Fruit fly (Drosophila melanogaster): Measurements from ENCODE around the gene CG2006.

CG2006 gene

DNA sequence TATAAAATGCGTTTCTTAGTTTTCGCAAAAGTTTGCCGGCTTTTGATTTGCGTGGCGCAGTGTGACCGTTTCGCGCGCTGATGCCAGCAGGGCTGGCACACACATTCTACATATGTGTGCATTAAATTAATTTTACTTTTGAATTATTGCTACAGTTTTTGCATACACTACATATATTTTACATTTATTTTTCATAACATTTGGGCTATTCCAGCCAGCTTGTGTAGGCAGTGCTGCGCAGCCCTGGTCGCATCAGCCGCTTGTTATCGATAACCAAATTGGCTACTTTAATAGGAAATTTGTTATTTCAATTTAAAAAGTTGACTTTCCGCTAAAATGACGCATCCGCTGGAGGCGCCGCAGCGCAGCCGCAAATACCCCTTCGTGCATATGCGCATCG lies at the start of gene CG2006, which contains the start of gene CG2321:
TSS of gene CG2006 (plus strand) at position 260 of the 400 bp plus-strand sequence.
TSS of gene CG2321 (minus strand) at position 57 of the 400 bp plus-strand sequence.
- TF ChIP-seq Sin3A (optimal IDR thresholded peaks at IDR 0.05) (no peak), psq (optimal IDR thresholded peaks at IDR 0.05) (no peak), ttk (optimal IDR thresholded peaks at IDR 0.05) (no peak), insv (optimal IDR thresholded peaks at IDR 0.05) (no peak)

DNA sequence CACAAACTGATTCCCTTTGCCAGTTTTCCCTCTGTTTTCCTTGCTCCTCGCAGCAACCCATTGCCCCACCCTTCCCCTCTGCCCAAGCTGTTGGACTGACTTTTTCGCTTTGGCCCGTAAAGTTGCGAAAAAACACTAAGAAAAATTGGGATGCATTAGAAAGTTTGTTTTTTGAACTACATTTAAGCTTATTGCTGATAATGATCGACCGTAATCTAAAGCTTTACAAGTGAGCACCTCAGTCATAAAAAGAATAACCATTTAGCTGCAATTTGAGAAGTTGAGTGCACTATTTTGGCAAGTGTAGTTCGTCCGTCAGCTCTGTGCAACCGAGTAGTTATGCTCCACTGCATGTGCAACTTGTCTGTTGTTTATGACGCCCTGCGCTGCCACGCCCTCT lies 38.9 kb upstream of the CG2006 start:
- no peak for TF ChIP-seq Myc (optimal IDR thresholded peaks at IDR 0.05)
- no peak for TF ChIP-seq ttk (optimal IDR thresholded peaks at IDR 0.05)
- TF ChIP-seq h (optimal IDR thresholded peaks at IDR 0.05): no peak
- TF ChIP-seq psq (optimal IDR thresholded peaks at IDR 0.05): no peak
- no peak for TF ChIP-seq Sin3A (optimal IDR thresholded peaks at IDR 0.05)
- TF ChIP-seq insv (optimal IDR thresholded peaks at IDR 0.05): no peak

DNA sequence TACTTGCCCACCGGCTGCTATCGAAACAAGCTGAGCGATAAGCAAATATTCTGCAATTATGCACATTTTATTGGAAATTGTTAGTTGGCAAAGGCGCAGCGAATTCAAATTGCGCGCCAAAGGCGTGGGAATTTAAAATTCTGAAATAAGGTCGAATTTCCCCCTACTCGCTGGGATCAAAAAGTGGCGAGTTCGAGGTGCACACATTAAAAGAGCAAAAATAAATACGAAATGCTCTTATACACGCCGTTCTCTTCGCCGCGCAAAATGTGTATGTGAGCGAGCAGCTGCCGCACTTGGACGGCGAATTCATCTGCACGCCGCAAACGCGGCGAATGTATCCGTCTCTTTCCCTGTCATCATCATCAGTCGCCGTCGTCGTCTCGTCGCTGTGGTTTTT lies 32.1 kb upstream of the CG2006 start:
- TF ChIP-seq ttk (optimal IDR thresholded peaks at IDR 0.05) (no peak), psq (optimal IDR thresholded peaks at IDR 0.05) (no peak), Myc (optimal IDR thresholded peaks at IDR 0.05) (no peak), insv (optimal IDR thresholded peaks at IDR 0.05) (no peak), Sin3A (optimal IDR thresholded peaks at IDR 0.05) (no peak), h (optimal IDR thresholded peaks at IDR 0.05) (no peak)

DNA sequence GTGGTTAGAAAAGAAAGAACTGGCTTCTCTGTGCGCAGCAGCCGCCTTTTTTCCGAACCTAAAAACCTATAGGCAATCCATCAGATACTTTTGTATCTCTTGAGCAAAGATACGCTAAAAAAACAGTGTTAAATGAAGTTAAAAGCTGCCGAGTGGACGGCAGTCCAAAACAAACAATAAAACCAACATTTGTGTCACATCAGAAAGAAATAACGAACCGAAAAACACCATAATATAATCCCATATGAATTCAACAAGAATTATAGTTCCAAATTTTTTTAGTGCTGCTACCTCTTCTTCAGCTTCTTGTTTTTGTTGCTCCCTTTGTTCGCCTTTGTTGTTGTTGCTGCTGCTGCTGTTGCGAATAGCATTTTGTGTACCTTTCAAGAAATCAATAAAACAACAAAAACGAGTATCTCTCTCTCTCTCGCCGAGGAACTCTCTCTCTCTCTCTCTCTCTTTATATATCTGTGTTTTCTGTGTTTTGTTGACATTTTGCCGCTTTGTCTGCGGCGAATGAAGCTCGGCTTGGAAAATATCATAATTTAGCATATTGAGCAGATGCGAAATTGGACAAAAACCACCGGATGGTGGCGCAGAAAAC lies 31.4 kb upstream of the CG2006 start:
- TF ChIP-seq h (optimal IDR thresholded peaks at IDR 0.05) (no peak), psq (optimal IDR thresholded peaks at IDR 0.05) (no peak), Myc (optimal IDR thresholded peaks at IDR 0.05) (no peak), insv (optimal IDR thresholded peaks at IDR 0.05) (no peak), ttk (optimal IDR thresholded peaks at IDR 0.05) (no peak), Sin3A (optimal IDR thresholded peaks at IDR 0.05) (no peak)

DNA sequence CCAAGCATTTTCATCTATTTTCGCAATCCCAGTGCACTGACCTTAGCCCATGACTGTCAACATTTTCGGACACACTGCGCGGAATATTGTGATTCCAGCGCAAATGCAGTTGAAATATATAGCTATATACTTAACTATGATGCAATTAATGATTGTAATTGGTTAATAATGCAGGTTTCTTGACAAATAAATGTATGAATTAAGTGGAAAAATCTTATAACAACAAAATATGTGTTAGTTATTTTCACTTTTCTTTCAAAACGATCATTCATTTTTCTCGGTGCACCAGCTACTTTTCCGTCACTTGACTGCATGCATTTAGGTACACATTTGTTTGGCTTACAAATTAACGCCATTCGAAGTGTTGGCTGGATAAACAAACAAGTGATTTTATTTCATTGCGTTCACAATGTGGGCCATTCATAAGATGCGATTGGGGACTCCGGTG lies 30.6 kb upstream of the CG2006 start:
- TF ChIP-seq psq (optimal IDR thresholded peaks at IDR 0.05) (no peak), h (optimal IDR thresholded peaks at IDR 0.05) (no peak), Myc (optimal IDR thresholded peaks at IDR 0.05) (no peak), ttk (optimal IDR thresholded peaks at IDR 0.05) (no peak), insv (optimal IDR thresholded peaks at IDR 0.05) (no peak), Sin3A (optimal IDR thresholded peaks at IDR 0.05) (no peak)

DNA sequence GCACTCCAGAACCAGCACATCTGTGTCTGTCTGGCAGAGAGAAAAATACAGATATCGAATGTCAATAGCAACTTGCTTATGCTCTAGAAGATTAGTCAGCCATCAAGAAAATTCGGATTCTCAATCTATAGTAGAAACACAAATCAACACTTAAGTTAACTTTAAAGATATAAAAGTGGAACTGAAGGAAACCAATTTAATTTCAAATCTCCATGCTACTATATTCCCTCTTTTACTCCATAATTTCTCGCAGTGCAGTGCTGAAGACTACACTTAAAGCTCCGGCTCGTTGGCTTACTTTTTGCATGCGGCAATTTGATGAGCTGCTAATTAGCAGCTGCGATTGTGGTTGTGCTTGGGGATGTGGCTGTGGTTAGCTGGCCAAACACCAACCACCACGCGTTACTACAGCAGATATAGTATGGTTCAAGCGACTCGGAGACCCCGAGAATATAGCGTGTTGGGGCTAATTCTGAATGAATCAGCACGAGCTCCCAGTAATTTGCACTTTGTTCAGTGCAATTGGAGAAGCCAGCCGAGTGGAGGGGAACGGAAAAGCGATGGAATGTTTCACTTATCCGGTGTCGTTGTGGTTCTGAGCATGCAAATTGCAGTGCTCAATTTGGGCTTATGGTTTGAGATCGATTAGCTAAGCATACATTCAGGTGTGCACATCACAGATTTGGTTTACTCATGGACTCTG lies 28.9 kb upstream of the CG2006 start:
- TF ChIP-seq insv (optimal IDR thresholded peaks at IDR 0.05) (no peak), h (optimal IDR thresholded peaks at IDR 0.05) (no peak), ttk (optimal IDR thresholded peaks at IDR 0.05) (no peak), Sin3A (optimal IDR thresholded peaks at IDR 0.05) (no peak), psq (optimal IDR thresholded peaks at IDR 0.05) (no peak), Myc (optimal IDR thresholded peaks at IDR 0.05) (no peak)

DNA sequence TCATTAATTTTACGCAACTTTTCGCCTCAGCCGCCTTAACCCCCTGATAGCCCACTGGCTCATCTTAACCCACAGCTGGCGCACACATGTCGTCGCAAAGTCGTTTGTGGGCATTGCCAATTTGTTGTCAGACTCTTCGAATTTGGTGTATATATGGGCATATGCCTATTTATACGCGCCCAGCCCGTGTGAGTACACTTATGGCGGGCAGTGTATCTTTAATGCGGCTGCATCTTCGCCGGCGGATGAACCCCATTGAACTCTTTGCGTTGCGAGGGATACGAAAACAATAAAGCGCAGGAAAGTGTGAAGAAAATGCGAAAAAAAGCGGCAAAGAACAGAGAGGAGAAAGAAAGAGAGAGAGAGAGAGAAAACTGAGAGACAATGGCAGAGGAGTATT lies 28.2 kb upstream of the CG2006 start:
- no peak for TF ChIP-seq Sin3A (optimal IDR thresholded peaks at IDR 0.05)
- no peak for TF ChIP-seq ttk (optimal IDR thresholded peaks at IDR 0.05)
- TF ChIP-seq insv (optimal IDR thresholded peaks at IDR 0.05): no peak
- TF ChIP-seq h (optimal IDR thresholded peaks at IDR 0.05): no peak
- no peak for TF ChIP-seq Myc (optimal IDR thresholded peaks at IDR 0.05)
- TF ChIP-seq psq (optimal IDR thresholded peaks at IDR 0.05): no peak

DNA sequence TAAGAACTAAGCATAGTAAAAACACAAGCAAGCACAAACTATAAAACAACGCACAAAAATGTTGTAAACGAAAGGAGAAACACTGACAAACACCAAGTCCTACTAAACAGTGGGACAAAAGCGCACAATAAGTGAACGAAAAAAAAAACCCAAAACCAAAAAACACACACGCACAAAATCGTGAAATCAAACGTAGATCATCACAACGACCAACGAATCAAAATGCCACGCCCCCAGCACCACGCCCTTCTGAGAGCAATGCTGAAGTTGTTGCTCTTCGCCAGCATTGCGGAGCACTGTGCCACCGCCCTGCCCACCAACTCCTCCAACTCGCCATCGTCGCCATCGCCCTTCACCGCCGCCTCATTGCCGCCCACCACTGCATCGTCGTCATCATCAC lies 27.4 kb upstream of the CG2006 start:
- no peak for TF ChIP-seq psq (optimal IDR thresholded peaks at IDR 0.05)
- TF ChIP-seq h (optimal IDR thresholded peaks at IDR 0.05): no peak
- TF ChIP-seq Sin3A (optimal IDR thresholded peaks at IDR 0.05): no peak
- TF ChIP-seq ttk (optimal IDR thresholded peaks at IDR 0.05): no peak
- no peak for TF ChIP-seq Myc (optimal IDR thresholded peaks at IDR 0.05)
- no peak for TF ChIP-seq insv (optimal IDR thresholded peaks at IDR 0.05)

DNA sequence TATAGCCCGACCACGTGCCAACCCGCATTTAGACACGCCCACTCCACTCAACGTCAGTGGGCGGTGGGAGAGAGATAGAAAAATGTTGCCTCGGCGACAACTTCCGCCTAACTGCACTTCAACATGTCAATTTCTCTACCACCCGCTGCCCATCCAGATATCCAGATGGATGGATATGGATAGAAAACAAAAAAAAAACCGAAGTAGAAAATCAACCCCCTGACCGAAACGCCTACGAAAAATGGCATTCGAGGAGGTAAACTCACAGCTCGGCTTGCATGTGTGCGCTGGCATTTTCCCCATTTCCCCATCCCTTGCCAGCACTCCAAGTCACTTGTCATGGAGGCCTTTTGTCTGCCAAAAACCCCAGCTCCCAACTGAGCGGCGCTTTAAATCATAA lies 22.5 kb upstream of the CG2006 start:
- no peak for TF ChIP-seq ttk (optimal IDR thresholded peaks at IDR 0.05)
- TF ChIP-seq h (optimal IDR thresholded peaks at IDR 0.05): no peak
- no peak for TF ChIP-seq insv (optimal IDR thresholded peaks at IDR 0.05)
- TF ChIP-seq psq (optimal IDR thresholded peaks at IDR 0.05): no peak
- no peak for TF ChIP-seq Sin3A (optimal IDR thresholded peaks at IDR 0.05)
- no peak for TF ChIP-seq Myc (optimal IDR thresholded peaks at IDR 0.05)

DNA sequence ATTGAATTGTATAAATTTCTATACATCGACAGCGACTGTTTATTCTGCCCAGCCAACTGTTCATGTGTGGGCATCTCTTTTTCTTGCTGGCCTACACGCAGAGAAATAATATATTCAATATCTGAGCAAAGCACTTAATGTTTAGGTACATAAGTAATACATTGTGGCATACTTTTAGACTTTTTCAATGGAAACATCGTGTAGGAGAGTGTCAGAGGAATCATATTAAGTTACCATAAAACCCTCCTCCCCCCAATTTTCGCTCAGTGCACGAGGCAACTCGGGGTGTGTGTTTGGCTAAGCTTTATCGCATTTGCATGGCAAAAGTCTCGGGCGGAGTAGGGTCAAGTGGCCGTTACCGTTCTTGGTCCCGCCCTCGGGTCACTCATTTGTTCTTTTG lies 19.1 kb upstream of the CG2006 start:
- TF ChIP-seq psq (optimal IDR thresholded peaks at IDR 0.05) (no peak), h (optimal IDR thresholded peaks at IDR 0.05) (no peak), Sin3A (optimal IDR thresholded peaks at IDR 0.05) (no peak), ttk (optimal IDR thresholded peaks at IDR 0.05) (no peak)

DNA sequence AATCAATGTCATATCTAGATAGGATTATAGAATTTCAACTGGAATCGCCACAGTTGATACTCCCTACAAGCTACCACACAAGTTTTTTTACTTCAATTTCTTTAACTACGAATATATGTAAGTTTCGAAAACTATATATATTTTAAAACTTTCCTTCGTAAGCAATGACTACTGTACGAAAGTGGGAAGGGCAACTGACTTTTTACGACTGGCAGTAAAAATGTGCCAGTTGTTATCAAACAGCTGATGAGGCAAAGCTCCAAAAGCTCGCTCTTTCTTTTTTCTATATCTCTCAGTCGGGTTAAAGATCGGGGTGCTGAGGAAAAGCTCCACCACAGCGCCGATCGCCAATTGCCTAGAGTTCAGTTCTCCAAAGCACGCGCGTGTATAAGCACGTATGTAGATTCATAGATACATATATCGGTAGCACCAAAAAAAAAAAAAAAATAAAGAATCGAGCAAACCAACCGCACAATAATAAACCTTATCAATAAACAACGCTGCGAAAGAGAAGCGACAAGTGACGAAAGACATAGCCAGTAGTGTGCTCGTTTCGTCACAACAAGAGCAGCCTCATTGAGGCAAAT lies 10.2 kb upstream of the CG2006 start:
- TF ChIP-seq ttk (optimal IDR thresholded peaks at IDR 0.05) (no peak), psq (optimal IDR thresholded peaks at IDR 0.05) (no peak), insv (optimal IDR thresholded peaks at IDR 0.05) (no peak), Sin3A (optimal IDR thresholded peaks at IDR 0.05) (no peak)

DNA sequence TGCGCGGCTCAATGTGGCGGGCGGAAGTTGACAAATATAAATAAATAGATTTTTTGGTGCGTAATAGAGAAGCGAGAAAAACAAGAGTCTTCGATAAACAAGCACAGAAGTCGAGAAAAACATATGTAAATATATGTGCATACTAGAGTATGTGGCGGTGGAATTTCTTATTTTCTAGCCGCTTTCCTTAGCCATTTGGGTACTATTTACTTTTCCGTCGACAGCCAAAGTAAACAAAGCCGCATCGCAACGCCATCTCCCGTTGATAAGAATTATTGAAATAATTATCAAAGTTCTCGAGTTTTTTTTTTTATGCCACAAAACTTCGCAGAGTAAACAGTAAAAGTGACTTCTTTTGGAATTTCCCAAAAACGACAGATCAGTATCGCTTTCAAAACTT lies 9.3 kb upstream of the CG2006 start:
- TF ChIP-seq ttk (optimal IDR thresholded peaks at IDR 0.05) (no peak), insv (optimal IDR thresholded peaks at IDR 0.05) (no peak), psq (optimal IDR thresholded peaks at IDR 0.05) (no peak), Myc (optimal IDR thresholded peaks at IDR 0.05) (no peak), h (optimal IDR thresholded peaks at IDR 0.05) (no peak), Sin3A (optimal IDR thresholded peaks at IDR 0.05) (no peak)
